Worm (Caenorhabditis elegans) whole organism, L2 larva: Measurements from ENCODE around the gene ntp-1.

ENCODE experiments used
- C34F6.9 ChIP-seq: fragments of 150-350 bp; optimal IDR thresholded peaks from 2 replicates; lab custom pipeline; 2014; ENCODE audit warnings: missing biosample characterization, missing genetic modification characterization
- F13H6.1 ChIP-seq: sonication (generic microtip); optimal IDR thresholded peaks from 2 replicates; lab custom pipeline; 2016; ENCODE audit warnings: missing genetic modification characterization, missing compliant biosample characterization
- ZK546.5 ChIP-seq: sonication (generic microtip); optimal IDR thresholded peaks from 2 replicates; lab custom pipeline; 2017; ENCODE audit warnings: missing biosample characterization, missing genetic modification characterization
- aly-2 ChIP-seq: fragments of 150-350 bp; optimal IDR thresholded peaks from 2 replicates; lab custom pipeline; 2014; ENCODE audit warnings: missing biosample characterization, missing genetic modification characterization
- blmp-1 ChIP-seq: sonication (generic microtip); optimal IDR thresholded peaks from 2 replicates; lab custom pipeline; 2017; ENCODE audit warnings: missing genetic modification characterization, mild to moderate bottlenecking, missing compliant biosample characterization, antibody characterized with exemption, moderate library complexity; ENCODE audit not compliant: insufficient read depth
- crh-2 ChIP-seq: sonication (generic microtip); optimal IDR thresholded peaks from 2 replicates; lab custom pipeline; 2017; ENCODE audit warnings: missing biosample characterization, missing genetic modification characterization
- egl-27 ChIP-seq: sonication (generic microtip); optimal IDR thresholded peaks from 3 replicates; lab custom pipeline; 2017; ENCODE audit warnings: missing biosample characterization, missing genetic modification reagents, missing genetic modification characterization
- elt-1 ChIP-seq: fragments of 150-350 bp; optimal IDR thresholded peaks from 2 replicates; lab custom pipeline; 2014; ENCODE audit warnings: missing biosample characterization, missing genetic modification characterization
- fos-1 ChIP-seq: fragments of 150-350 bp; optimal IDR thresholded peaks from 2 replicates; lab custom pipeline; 2014; ENCODE audit warnings: missing biosample characterization, missing genetic modification characterization
- gmeb-1 ChIP-seq: fragments of 150-350 bp; optimal IDR thresholded peaks from 2 replicates; lab custom pipeline; 2014; ENCODE audit warnings: missing biosample characterization, missing genetic modification characterization
- lin-11 ChIP-seq: fragments of 150-350 bp; sonication (generic microtip); optimal IDR thresholded peaks from 2 replicates; lab custom pipeline; 2014; ENCODE audit warnings: missing biosample characterization, missing genetic modification characterization, inconsistent platforms, mixed read lengths
- lin-13 ChIP-seq: fragments of 150-350 bp; optimal IDR thresholded peaks from 2 replicates; lab custom pipeline; 2014; ENCODE audit warnings: missing biosample characterization, missing genetic modification reagents, missing genetic modification characterization
- lsy-2 ChIP-seq, 2 experiments: fragments of 150-350 bp in 1 of 2; sonication (generic microtip) in 1 of 2; optimal IDR thresholded peaks; 2 replicates each; lab custom pipeline; 2014 to 2017; ENCODE audit warnings: missing biosample characterization in 2 of 2, missing genetic modification characterization in 2 of 2
- mdl-1 ChIP-seq, 2 experiments: fragments of 150-350 bp in 1 of 2; sonication (generic microtip) in 1 of 2; optimal IDR thresholded peaks; 2 replicates each; lab custom pipeline; 2017; ENCODE audit warnings: missing biosample characterization in 2 of 2, missing genetic modification characterization in 2 of 2
- nhr-12 ChIP-seq: fragments of 150-350 bp; optimal IDR thresholded peaks from 2 replicates; lab custom pipeline; 2014; ENCODE audit warnings: missing biosample characterization, missing genetic modification characterization
- nhr-129 ChIP-seq: fragments of 150-350 bp; optimal IDR thresholded peaks from 2 replicates; lab custom pipeline; 2014; ENCODE audit warnings: missing biosample characterization, missing genetic modification characterization
- nhr-21 ChIP-seq: fragments of 150-350 bp; optimal IDR thresholded peaks from 2 replicates; lab custom pipeline; 2014; ENCODE audit warnings: missing biosample characterization, missing genetic modification characterization
- nhr-23 ChIP-seq: fragments of 150-350 bp; optimal IDR thresholded peaks from 2 replicates; lab custom pipeline; 2014; ENCODE audit warnings: missing biosample characterization, missing genetic modification reagents, missing genetic modification characterization
- nhr-237 ChIP-seq: fragments of 150-350 bp; optimal IDR thresholded peaks from 2 replicates; lab custom pipeline; 2014; ENCODE audit warnings: missing biosample characterization, missing genetic modification characterization
- nhr-25 ChIP-seq: fragments of 150-350 bp; sonication (generic microtip); optimal IDR thresholded peaks from 3 replicates; lab custom pipeline; 2014; ENCODE audit warnings: missing biosample characterization, missing genetic modification characterization
- nhr-6 ChIP-seq: fragments of 150-350 bp; optimal IDR thresholded peaks from 2 replicates; lab custom pipeline; 2014; ENCODE audit warnings: missing biosample characterization, missing genetic modification characterization
- nhr-77 ChIP-seq: fragments of 150-350 bp; optimal IDR thresholded peaks from 2 replicates; lab custom pipeline; 2014; ENCODE audit warnings: missing biosample characterization, missing genetic modification characterization
- peb-1 ChIP-seq: fragments of 150-350 bp; optimal IDR thresholded peaks from 2 replicates; lab custom pipeline; 2014; ENCODE audit warnings: missing biosample characterization, missing genetic modification characterization
- sem-4 ChIP-seq: fragments of 150-350 bp; optimal IDR thresholded peaks from 2 replicates; lab custom pipeline; 2014; ENCODE audit warnings: missing biosample characterization, missing genetic modification reagents, missing genetic modification characterization
- skn-1 ChIP-seq: sonication (generic microtip); optimal IDR thresholded peaks from 2 replicates; lab custom pipeline; 2017; ENCODE audit warnings: missing biosample characterization, missing genetic modification characterization
- sma-3 ChIP-seq: sonication (generic microtip); optimal IDR thresholded peaks from 2 replicates; lab custom pipeline; 2016; ENCODE audit warnings: missing genetic modification reagents, missing genetic modification characterization, missing compliant biosample characterization
- sma-9 ChIP-seq, 2 experiments: fragments of 150-350 bp in 1 of 2; sonication (generic microtip) in 1 of 2; optimal IDR thresholded peaks; 2 replicates each; lab custom pipeline; 2014 to 2016; ENCODE audit warnings: missing genetic modification characterization in 2 of 2, mild to moderate bottlenecking in 1 of 2, missing biosample characterization in 1 of 2, missing compliant biosample characterization in 1 of 2, missing genetic modification reagents in 1 of 2, moderate library complexity in 1 of 2
- unc-39 ChIP-seq: fragments of 150-350 bp; optimal IDR thresholded peaks from 2 replicates; lab custom pipeline; 2014; ENCODE audit warnings: missing biosample characterization, missing genetic modification characterization
- unc-55 ChIP-seq: fragments of 150-350 bp; sonication (generic microtip); optimal IDR thresholded peaks from 3 replicates; lab custom pipeline; 2014; ENCODE audit warnings: missing biosample characterization, missing genetic modification reagents, missing genetic modification characterization
- unc-62 ChIP-seq: fragments of 150-350 bp; optimal IDR thresholded peaks from 2 replicates; lab custom pipeline; 2014; ENCODE audit warnings: missing biosample characterization, missing genetic modification reagents, missing genetic modification characterization
- zag-1 ChIP-seq: fragments of 150-350 bp; optimal IDR thresholded peaks from 2 replicates; lab custom pipeline; 2014; ENCODE audit warnings: missing biosample characterization, missing genetic modification characterization
- ztf-1 ChIP-seq: fragments of 200-800 bp; sonication (Bioruptor generic); conservative IDR thresholded peaks from 2 replicates; pipeline ENCODE4 v1.3.6; 2022; ENCODE audit warnings: missing genetic modification characterization, missing compliant biosample characterization
- ztf-4 ChIP-seq: fragments of 150-350 bp; optimal IDR thresholded peaks from 2 replicates; lab custom pipeline; 2014; ENCODE audit warnings: missing biosample characterization, missing genetic modification characterization

Gene ntp-1

DNA sequence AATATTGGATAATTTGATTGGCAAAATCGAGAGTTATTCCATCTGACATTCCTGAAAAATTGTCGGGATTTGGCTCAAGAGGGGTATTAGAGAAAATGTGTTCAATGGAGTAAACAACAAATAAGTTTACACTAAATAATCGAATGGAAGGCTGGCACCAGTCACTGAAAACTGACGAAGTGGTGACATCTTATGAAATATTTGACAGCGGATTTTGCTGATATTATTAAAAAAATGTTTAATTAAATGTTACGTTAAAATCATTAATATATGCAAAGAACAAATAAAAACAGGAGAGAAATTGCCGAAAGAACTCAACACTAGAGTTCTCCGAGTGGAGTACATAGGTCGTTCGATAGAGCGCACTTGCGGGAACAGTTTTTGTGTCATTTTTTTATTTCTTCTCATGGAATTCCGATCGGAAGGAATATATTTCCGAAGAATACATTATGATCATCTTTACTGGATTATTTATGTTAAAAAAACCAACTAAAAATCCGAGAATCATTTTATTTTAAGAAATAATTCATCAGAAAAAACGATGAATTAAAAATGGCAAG is 9.0 kb downstream of the ntp-1 start, which contains the start of gene tag-322:
Gene tag-322, minus strand, starts transcription at position 51 of the 560 bp plus-strand sequence.
- TF ChIP-seq sma-9 (GFP tag; optimal IDR thresholded peaks at IDR 0.05; lab: Kevin White, UChicago), result peak; percentile 73
- TF ChIP-seq sma-9 (tag; optimal IDR thresholded peaks at IDR 0.05; lab: Kevin White, UChicago), result no peak
- TF ChIP-seq F13H6.1 (tag; lab: Kevin White, UChicago), result peak; percentile 74
- TF ChIP-seq blmp-1 (tag; lab: Kevin White, UChicago), result peak; percentile 17
- peak; percentile 72 for TF ChIP-seq C34F6.9 (tag; lab: Kevin White, UChicago)
- TF ChIP-seq fos-1 (tag; lab: Kevin White, UChicago), result peak; percentile 48
- no peak for TF ChIP-seq nhr-23 (tag; lab: Kevin White, UChicago)
- peak; percentile 81 for TF ChIP-seq crh-2 (tag; lab: Kevin White, UChicago)
- no peak for TF ChIP-seq unc-39
- peak; percentile 38 for TF ChIP-seq nhr-129 (tag; lab: Kevin White, UChicago)
- peak; percentile 61 for TF ChIP-seq gmeb-1 (tag; lab: Kevin White, UChicago)
- no peak for TF ChIP-seq peb-1
- TF ChIP-seq lin-13 (GFP tag; lab: Kevin White, UChicago), result peak; percentile 43
- no peak for TF ChIP-seq skn-1 (tag; lab: Kevin White, UChicago)
- peak; percentile 47 for TF ChIP-seq nhr-6 (tag; lab: Kevin White, UChicago)
- TF ChIP-seq nhr-77, result peak; percentile 12
- peak; percentile 71 to 91 for TF ChIP-seq lsy-2 (tag; optimal IDR thresholded peaks at IDR 0.05; lab: Kevin White, UChicago)
- TF ChIP-seq nhr-25, result peak; percentile 77
- TF ChIP-seq sem-4 (tag; lab: Kevin White, UChicago), result peak; percentile 54
- TF ChIP-seq sma-3 (GFP tag; lab: Kevin White, UChicago), result peak; percentile 69
- TF ChIP-seq nhr-237, result no peak
- TF ChIP-seq nhr-21 (tag; lab: Kevin White, UChicago), result peak; percentile 56
- TF ChIP-seq unc-55, result peak; percentile 77
- peak; percentile 64 for TF ChIP-seq ztf-4 (tag; lab: Kevin White, UChicago)
- no peak for TF ChIP-seq elt-1 (tag; lab: Kevin White, UChicago)
- TF ChIP-seq, all 48 proteins: peak for 18

ce11 chrIV:7783801-7784411 is 10.7 kb downstream of the ntp-1 start, which contains the start of gene tag-321:
Gene tag-321, minus strand, starts transcription at chrIV:7783851.
- TF ChIP-seq fos-1 (tag; lab: Kevin White, UChicago), result peak; percentile 26
- TF ChIP-seq sma-9 (GFP tag; optimal IDR thresholded peaks at IDR 0.05; lab: Kevin White, UChicago), result peak; percentile 18
- TF ChIP-seq sma-9 (tag; optimal IDR thresholded peaks at IDR 0.05; lab: Kevin White, UChicago), result no peak
- no peak for TF ChIP-seq skn-1 (tag; lab: Kevin White, UChicago)

ce11 chrIV:7782292-7782691 is 12.3 kb downstream of the ntp-1 start, which contains the start of gene sec-10:
Gene sec-10, minus strand, starts transcription at chrIV:7782499.
- TF ChIP-seq C34F6.9 (tag; lab: Kevin White, UChicago), result no peak
- no peak for TF ChIP-seq nhr-12 (tag; lab: Kevin White, UChicago)
- TF ChIP-seq fos-1 (tag; lab: Kevin White, UChicago), result peak; percentile 17
- no peak for TF ChIP-seq egl-27 (tag; lab: Kevin White, UChicago)
- no peak for TF ChIP-seq elt-1 (tag; lab: Kevin White, UChicago)

- TF ChIP-seq C34F6.9 (tag; lab: Kevin White, UChicago), result no peak
- no peak for TF ChIP-seq sma-3 (GFP tag; lab: Kevin White, UChicago)
- TF ChIP-seq ztf-1 (GFP tag; lab: Robert Waterston, UW), result no peak
- TF ChIP-seq nhr-25, result no peak
- no peak for TF ChIP-seq lin-11 (tag; lab: Kevin White, UChicago)
- no peak for TF ChIP-seq zag-1 (tag; lab: Kevin White, UChicago)
- no peak for TF ChIP-seq nhr-237
- no peak for TF ChIP-seq aly-2 (tag; lab: Kevin White, UChicago)
- TF ChIP-seq ZK546.5 (tag; lab: Kevin White, UChicago), result no peak
- TF ChIP-seq, all 48 proteins: peak for 0
Measured at ce11 chrIV:7778865-7779264, 15.7 kb downstream of the ntp-1 start, which contains the start of gene rpap-3. Gene rpap-3, minus strand, starts transcription at chrIV:7778965.

DNA sequence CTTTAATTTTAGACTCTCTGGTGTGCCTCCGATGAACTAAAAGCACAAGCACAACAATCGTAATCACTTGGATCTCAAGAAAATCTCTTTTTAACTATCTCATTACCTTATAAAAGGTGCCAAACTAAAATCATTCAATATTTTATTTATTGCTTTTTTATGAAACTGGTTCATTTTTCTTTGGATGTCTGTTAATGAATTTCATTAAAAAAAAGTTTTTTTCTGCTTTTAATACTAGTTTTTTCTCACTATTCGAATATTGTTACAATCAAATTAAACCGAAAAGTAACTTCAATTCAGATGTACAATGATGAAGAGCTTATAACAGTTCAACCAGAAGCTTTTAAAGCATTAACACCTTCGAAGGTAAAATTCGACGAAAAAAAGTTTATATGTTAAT is 18.9 kb downstream of the ntp-1 start, which contains the start of gene swd-2.1:
Gene swd-2.1, plus strand, starts transcription at position 301 of the 400 bp plus-strand sequence.
- TF ChIP-seq nhr-237 (no peak), crh-2 (tag; lab: Kevin White, UChicago) (no peak), skn-1 (tag; lab: Kevin White, UChicago) (no peak), unc-62 (GFP tag; lab: Kevin White, UChicago) (no peak), ztf-4 (tag; lab: Kevin White, UChicago) (no peak), mdl-1 (tag; optimal IDR thresholded peaks at IDR 0.05; lab: Kevin White, UChicago) (no peak), lsy-2 (tag; optimal IDR thresholded peaks at IDR 0.05; lab: Kevin White, UChicago) (no peak)
